Worm (Caenorhabditis elegans): Measurements from ENCODE around the gene col-145.
A peak's percentile ranks its signal among the peaks of the same experiment; 100 is the strongest.

col-145 gene

ce11 chrV:9132043-9132442 is 30.8 kb downstream of the col-145 start, which contains the start of gene F21C10.1:
F21C10.1 (plus strand) TSS chrV:9132343.
- TF ChIP-seq nhr-48 (tag; optimal IDR thresholded peaks at IDR 0.05) (no peak), dmd-6 (GFP tag; IDR thresholded peaks at IDR 0.05) (no peak), duxl-1 (tag; optimal IDR thresholded peaks at IDR 0.05; ENCODE audit: poor library complexity) (no peak), cey-2 (tag; optimal IDR thresholded peaks at IDR 0.05; ENCODE audit: borderline replicate concordance, insufficient read depth) (no peak), ztf-11 (tag; optimal IDR thresholded peaks at IDR 0.05) (no peak), daf-12 (tag; optimal IDR thresholded peaks at IDR 0.05) (no peak), unc-39 (tag; optimal IDR thresholded peaks at IDR 0.05) (no peak), ZK546.5 (tag; optimal IDR thresholded peaks at IDR 0.05) (no peak), ctbp-1 (GFP tag; IDR thresholded peaks at IDR 0.05) (no peak)

- no peak for TF ChIP-seq T26A8.4 (GFP tag; IDR thresholded peaks at IDR 0.05)
- no peak for TF ChIP-seq egl-27 (tag; optimal IDR thresholded peaks at IDR 0.05)
- no peak for TF ChIP-seq spr-1 (tag; optimal IDR thresholded peaks at IDR 0.05)
- TF ChIP-seq egl-43 (GFP tag; IDR thresholded peaks at IDR 0.05) = no peak
- no peak for TF ChIP-seq unc-62 (GFP tag; optimal IDR thresholded peaks at IDR 0.05 in 1 of 2)
- no peak for TF ChIP-seq unc-62 (tag; optimal IDR thresholded peaks at IDR 0.05)
- no peak for TF ChIP-seq ceh-32 (tag; optimal IDR thresholded peaks at IDR 0.05; ENCODE audit: poor library complexity)
- TF ChIP-seq lsy-2 (tag; optimal IDR thresholded peaks at IDR 0.05) = no peak
- no peak for TF ChIP-seq set-16 (GFP tag; IDR thresholded peaks at IDR 0.05)
- no peak for TF ChIP-seq daf-8 (GFP tag; IDR thresholded peaks at IDR 0.05)
- no peak for TF ChIP-seq nhr-10 (tag; optimal IDR thresholded peaks at IDR 0.05)
- TF ChIP-seq nhr-11 (tag; optimal IDR thresholded peaks at IDR 0.05) = no peak
- TF ChIP-seq hlh-11 (tag; optimal IDR thresholded peaks at IDR 0.05) = no peak
- TF ChIP-seq Y5F2A.4 (GFP tag; optimal IDR thresholded peaks at IDR 0.05) = no peak
- no peak for TF ChIP-seq lin-15B (tag; optimal IDR thresholded peaks at IDR 0.05)
- no peak for TF ChIP-seq aha-1 (tag)
- no peak for TF ChIP-seq nhr-111 (GFP tag; optimal IDR thresholded peaks at IDR 0.05)
These were observed 32.0 kb downstream of the col-145 start, which contains the start of gene F21C10.19 for ce11 chrV:9130766-9131165. F21C10.19 (plus strand) TSS chrV:9131066.

ce11 chrV:9128562-9128961 is 34.2 kb downstream of the col-145 start:
- peak; percentile 84 for TF ChIP-seq nhr-11 (tag; optimal IDR thresholded peaks at IDR 0.05)
- peak; percentile 45; the same call in 1 of the 2 replicates for TF ChIP-seq snpc-1.2 (GFP tag; IDR thresholded peaks at IDR 0.05)
- TF ChIP-seq F37D6.2 (tag; optimal IDR thresholded peaks at IDR 0.05) = peak; percentile 11
- TF ChIP-seq ceh-44 (GFP tag; IDR thresholded peaks at IDR 0.05) = no peak
- TF ChIP-seq hmg-1.1 (GFP tag; IDR thresholded peaks at IDR 0.05) = peak; percentile 69
- TF ChIP-seq mdl-1 (tag; optimal IDR thresholded peaks at IDR 0.05) = peak; percentile 64 to 93
- no peak for TF ChIP-seq ceh-28 (tag; optimal IDR thresholded peaks at IDR 0.05)
- no peak for TF ChIP-seq ztf-11 (tag; optimal IDR thresholded peaks at IDR 0.05)
- TF ChIP-seq mxl-3 (GFP tag; optimal IDR thresholded peaks at IDR 0.05) = peak; percentile 77
- peak; percentile 15 for TF ChIP-seq fkh-10 (GFP tag; optimal IDR thresholded peaks at IDR 0.05)
- TF ChIP-seq hlh-30 (tag; optimal IDR thresholded peaks at IDR 0.05; ENCODE audit: insufficient read depth) = peak; percentile 86
- TF ChIP-seq lin-39 (tag; optimal IDR thresholded peaks at IDR 0.05) = no peak
- TF ChIP-seq F49E8.2 (tag; optimal IDR thresholded peaks at IDR 0.05; ENCODE audit: borderline replicate concordance) = no peak
- TF ChIP-seq nhr-48 (tag; optimal IDR thresholded peaks at IDR 0.05) = peak; percentile 41
- TF ChIP-seq aha-1 (tag) = no peak
- TF ChIP-seq spr-1 (tag; optimal IDR thresholded peaks at IDR 0.05) = no peak
- peak; percentile 41; the same call in 1 of the 2 replicates for TF ChIP-seq dmd-6 (GFP tag; IDR thresholded peaks at IDR 0.05)
- TF ChIP-seq ces-1 (GFP tag; optimal IDR thresholded peaks at IDR 0.05) = peak; percentile 44
- peak; percentile 70; the same call in 1 of the 2 replicates for TF ChIP-seq ctbp-1 (GFP tag; IDR thresholded peaks at IDR 0.05)
